Worm (Caenorhabditis elegans): ENCODE results near the gene T28H10.1.

Gene T28H10.1

DNA sequence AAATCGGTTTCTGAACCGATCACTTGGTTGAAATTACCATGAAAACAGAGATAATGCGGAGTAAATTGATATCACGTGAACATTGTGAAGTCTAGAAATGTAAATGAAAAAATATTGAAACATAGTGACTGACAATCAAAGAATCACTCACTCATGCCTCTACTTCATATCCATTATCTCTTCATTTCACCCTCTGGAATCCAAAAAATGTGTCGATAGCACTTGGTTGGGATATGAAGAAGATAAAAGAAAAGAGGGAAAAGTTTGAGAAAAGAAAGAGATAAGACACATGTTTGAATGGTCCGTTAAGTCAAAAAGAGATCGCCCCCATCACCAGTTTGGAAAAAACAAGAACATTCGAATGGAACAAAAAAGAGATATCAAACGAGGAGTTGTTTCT lies 14.2 kb downstream of the T28H10.1 start:
- TF ChIP-seq nhr-71 (tag; optimal IDR thresholded peaks at IDR 0.05), result peak; percentile 69
- TF ChIP-seq lin-15B (tag; optimal IDR thresholded peaks at IDR 0.05), result no peak
- no peak for TF ChIP-seq nhr-76 (tag; optimal IDR thresholded peaks at IDR 0.05)
- no peak for TF ChIP-seq efl-3 (GFP tag; optimal IDR thresholded peaks at IDR 0.05)
- TF ChIP-seq aly-2 (tag; optimal IDR thresholded peaks at IDR 0.05), result no peak
- no peak for TF ChIP-seq ceh-8 (GFP tag; optimal IDR thresholded peaks at IDR 0.05)
- TF ChIP-seq nhr-11 (tag; optimal IDR thresholded peaks at IDR 0.05), result peak; percentile 8
- TF ChIP-seq irx-1 (tag; optimal IDR thresholded peaks at IDR 0.05), result no peak
- TF ChIP-seq pag-3 (tag; optimal IDR thresholded peaks at IDR 0.05; ENCODE audit: borderline replicate concordance, insufficient read depth), result no peak
- TF ChIP-seq unc-130 (tag; optimal IDR thresholded peaks at IDR 0.05), result no peak
- TF ChIP-seq sup-37 (GFP tag; optimal IDR thresholded peaks at IDR 0.05), result no peak
- peak; percentile 82 for TF ChIP-seq lin-14 (GFP tag; optimal IDR thresholded peaks at IDR 0.05)
- peak; percentile 25 to 39 for TF ChIP-seq lsy-2 (tag; optimal IDR thresholded peaks at IDR 0.05)
- TF ChIP-seq hlh-17 (GFP tag; optimal IDR thresholded peaks at IDR 0.05; ENCODE audit: borderline replicate concordance), result no peak
- TF ChIP-seq snu-23 (GFP tag; optimal IDR thresholded peaks at IDR 0.05), result peak; percentile 38
- TF ChIP-seq nhr-19 (GFP tag; conservative IDR thresholded peaks at IDR 0.05), result peak; percentile 43
- TF ChIP-seq nhr-85 (tag), result no peak
- TF ChIP-seq nhr-20 (tag; optimal IDR thresholded peaks at IDR 0.05), result peak; percentile 19
- TF ChIP-seq efl-1 (optimal IDR thresholded peaks at IDR 0.05), result peak in 1 of 2 experiments; percentile 1
- TF ChIP-seq efl-1 (GFP tag; optimal IDR thresholded peaks at IDR 0.05 in 1 of 2), result no peak
- no peak for TF ChIP-seq jun-1 (tag; optimal IDR thresholded peaks at IDR 0.05)
- no peak for TF ChIP-seq nhr-12 (tag; optimal IDR thresholded peaks at IDR 0.05)
- peak; percentile 31 for TF ChIP-seq rnt-1 (tag; optimal IDR thresholded peaks at IDR 0.05)
- TF ChIP-seq F16B12.6 (tag; optimal IDR thresholded peaks at IDR 0.05), result no peak
- no peak for TF ChIP-seq ceh-63 (GFP tag; optimal IDR thresholded peaks at IDR 0.05)
- no peak for TF ChIP-seq zag-1 (tag; optimal IDR thresholded peaks at IDR 0.05)
- TF ChIP-seq mdl-1 (tag; optimal IDR thresholded peaks at IDR 0.05), result no peak
- peak; percentile 42 for TF ChIP-seq lin-39 (tag; optimal IDR thresholded peaks at IDR 0.05)

DNA sequence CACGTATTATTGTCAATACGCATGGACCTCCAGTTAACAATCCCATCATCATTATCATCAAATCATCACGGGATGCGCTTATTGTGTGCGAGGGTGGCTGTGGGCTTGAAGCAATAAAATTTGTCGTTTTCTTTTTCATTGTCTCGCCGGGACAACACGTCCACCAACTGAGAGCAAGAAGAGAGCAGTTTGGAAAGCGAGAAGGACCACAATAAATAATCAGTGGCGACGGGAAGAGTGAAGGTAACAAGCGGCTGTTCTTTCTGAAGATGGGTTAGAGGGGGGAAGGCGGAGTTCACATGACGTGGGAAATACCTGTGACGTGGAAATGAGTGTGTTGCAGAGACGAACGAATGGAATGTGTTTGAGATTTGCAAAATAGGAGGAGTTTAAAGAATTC lies 15.2 kb downstream of the T28H10.1 start:
- TF ChIP-seq aly-2 (tag; optimal IDR thresholded peaks at IDR 0.05) (no peak), lir-3 (tag; optimal IDR thresholded peaks at IDR 0.05; ENCODE audit: poor library complexity) (peak; percentile 3), nhr-237 (tag; optimal IDR thresholded peaks at IDR 0.05) (no peak), ceh-63 (GFP tag; optimal IDR thresholded peaks at IDR 0.05) (no peak), sptf-1 (tag; optimal IDR thresholded peaks at IDR 0.05) (no peak), hlh-17 (GFP tag; optimal IDR thresholded peaks at IDR 0.05; ENCODE audit: borderline replicate concordance) (no peak), unc-130 (tag; optimal IDR thresholded peaks at IDR 0.05) (peak; percentile 82), pax-3 (tag; optimal IDR thresholded peaks at IDR 0.05) (peak; percentile 21), nhr-20 (tag; optimal IDR thresholded peaks at IDR 0.05) (peak; percentile 71), nhr-76 (tag; optimal IDR thresholded peaks at IDR 0.05) (no peak), fkh-10 (GFP tag; optimal IDR thresholded peaks at IDR 0.05) (no peak), zag-1 (tag; optimal IDR thresholded peaks at IDR 0.05) (no peak), lin-35 (GFP tag; optimal IDR thresholded peaks at IDR 0.05) (no peak), elt-2 (tag; optimal IDR thresholded peaks at IDR 0.05) (no peak), elt-3 (tag; optimal IDR thresholded peaks at IDR 0.05) (no peak), hlh-4 (tag; optimal IDR thresholded peaks at IDR 0.05) (no peak), egl-27 (tag; optimal IDR thresholded peaks at IDR 0.05) (no peak), pqm-1 (tag; optimal IDR thresholded peaks at IDR 0.05) (no peak), rnt-1 (tag; optimal IDR thresholded peaks at IDR 0.05) (peak; percentile 86), egl-13 (tag; optimal IDR thresholded peaks at IDR 0.05) (no peak), Y116A8C.19 (tag; optimal IDR thresholded peaks at IDR 0.05; ENCODE audit: borderline replicate concordance) (no peak), aha-1 (tag; optimal IDR thresholded peaks at IDR 0.05) (no peak), grh-1 (GFP tag; IDR thresholded peaks at IDR 0.05) (no peak), dsc-1 (tag; optimal IDR thresholded peaks at IDR 0.05) (no peak), fkh-8 (tag; optimal IDR thresholded peaks at IDR 0.05) (no peak), nhr-11 (tag; optimal IDR thresholded peaks at IDR 0.05) (no peak), ceh-88 (GFP tag; IDR thresholded peaks at IDR 0.05) (no peak), ztf-4 (tag; optimal IDR thresholded peaks at IDR 0.05) (peak; percentile 37), ets-5 (GFP tag; IDR thresholded peaks at IDR 0.05) (no peak), nhr-47 (tag; optimal IDR thresholded peaks at IDR 0.05) (peak; percentile 28), C34B4.2 (tag; optimal IDR thresholded peaks at IDR 0.05) (no peak), zip-4 (GFP tag; optimal IDR thresholded peaks at IDR 0.05) (no peak), mep-1 (tag; optimal IDR thresholded peaks at IDR 0.05) (peak; percentile 30)

All from whole organism, L1 larva.